Fruit fly (Drosophila melanogaster) whole organism, wandering third instar larva: ENCODE results near the gene HP1c.
A peak's percentile ranks its signal among the peaks of the same experiment; 100 is the strongest.

Experiments
- Abd-B ChIP-seq: fragments of >200 bp; optimal IDR thresholded peaks from 2 replicates; lab custom pipeline; 2017; ENCODE audit warnings: missing biosample characterization, missing genetic modification characterization
- CG32264 ChIP-seq: fragments of 200-800 bp; sonication (Bioruptor generic); optimal IDR thresholded peaks from 2 replicates; lab custom pipeline; 2016; ENCODE audit warnings: missing biosample characterization, missing genetic modification characterization
- CG9705 ChIP-seq: fragments of 200-800 bp; sonication (Bioruptor generic); optimal IDR thresholded peaks from 2 replicates; lab custom pipeline; 2018; ENCODE audit warnings: missing biosample characterization, mild to moderate bottlenecking, missing genetic modification characterization
- CrebA ChIP-seq: fragments of 200-800 bp; sonication (Bioruptor generic); optimal IDR thresholded peaks from 2 replicates; lab custom pipeline; 2016; ENCODE audit warnings: missing biosample characterization, mild to moderate bottlenecking, missing genetic modification characterization, borderline replicate concordance
- Dfd ChIP-seq: fragments of >200 bp; optimal IDR thresholded peaks from 2 replicates; lab custom pipeline; 2017; ENCODE audit warnings: missing biosample characterization, missing genetic modification characterization
- Dif ChIP-seq: fragments of 200-275, 200-300 bp; sonication (Bioruptor generic); optimal IDR thresholded peaks from 2 replicates; lab custom pipeline; 2018; ENCODE audit warnings: missing biosample characterization, missing genetic modification characterization; ENCODE audit not compliant: partially characterized antibody
- GATAd ChIP-seq: sonication (Bioruptor generic); optimal IDR thresholded peaks from 2 replicates; lab custom pipeline; 2016; ENCODE audit warnings: missing biosample characterization, missing genetic modification characterization
- HLH106 ChIP-seq: fragments of 200-800 bp; optimal IDR thresholded peaks from 3 replicates; lab custom pipeline; 2019; ENCODE audit warnings: missing biosample characterization, mild to moderate bottlenecking, missing genetic modification characterization, moderate library complexity
- Hnf4 ChIP-seq: fragments of 200-800 bp; sonication (Bioruptor generic); optimal IDR thresholded peaks from 2 replicates; lab custom pipeline; 2016; ENCODE audit warnings: missing biosample characterization, mild to moderate bottlenecking, missing genetic modification characterization
- Hr78 ChIP-seq: fragments of >200 bp; optimal IDR thresholded peaks from 2 replicates; lab custom pipeline; 2017; ENCODE audit warnings: missing biosample characterization, missing genetic modification characterization
- Hr83 ChIP-seq: fragments of 200-300 bp; sonication (Bioruptor generic); optimal IDR thresholded peaks from 2 replicates; lab custom pipeline; 2016; ENCODE audit warnings: missing biosample characterization, mild to moderate bottlenecking, missing genetic modification characterization, moderate library complexity; ENCODE audit not compliant: poor library complexity, severe bottlenecking
- Mio ChIP-seq: sonication (Bioruptor generic); optimal IDR thresholded peaks from 2 replicates; lab custom pipeline; 2016; ENCODE audit warnings: missing biosample characterization, missing genetic modification characterization
- Myc ChIP-seq: fragments of >200 bp; optimal IDR thresholded peaks from 2 replicates; lab custom pipeline; 2017
- N ChIP-seq: fragments of >200 bp; optimal IDR thresholded peaks from 2 replicates; lab custom pipeline; 2018; ENCODE audit warnings: missing biosample characterization, missing external identifiers, missing genetic modification characterization
- OdsH ChIP-seq: fragments of 200-800 bp; sonication (Bioruptor generic); optimal IDR thresholded peaks from 2 replicates; lab custom pipeline; 2016; ENCODE audit warnings: missing biosample characterization, mild to moderate bottlenecking, missing genetic modification characterization
- Rel ChIP-seq, 2 experiments: fragments of 200-800 bp; sonication (Bioruptor generic) in 1 of 2; optimal IDR thresholded peaks; 2 replicates in 1 of 2; 3 replicates in 1 of 2; lab custom pipeline; 2016 to 2019; ENCODE audit warnings: mild to moderate bottlenecking in 2 of 2, missing biosample characterization in 2 of 2, missing genetic modification characterization in 2 of 2, moderate library complexity in 1 of 2
- Sp1 ChIP-seq: fragments of 200-800 bp; sonication (Bioruptor generic); optimal IDR thresholded peaks from 3 replicates; lab custom pipeline; 2019; ENCODE audit warnings: missing biosample characterization, mild to moderate bottlenecking, missing genetic modification characterization, moderate library complexity
- Vsx2 ChIP-seq: fragments of 200-300, 225-300 bp; sonication (Bioruptor generic); optimal IDR thresholded peaks from 2 replicates; lab custom pipeline; 2018; ENCODE audit warnings: missing biosample characterization, missing genetic modification characterization; ENCODE audit not compliant: partially characterized antibody
- br ChIP-seq: fragments of 200-800 bp; sonication (Bioruptor generic); optimal IDR thresholded peaks from 2 replicates; lab custom pipeline; 2016; ENCODE audit warnings: missing biosample characterization, missing genetic modification characterization
- brk ChIP-seq: fragments of 200-800 bp; sonication (Bioruptor generic); optimal IDR thresholded peaks from 2 replicates; lab custom pipeline; 2016; ENCODE audit warnings: missing biosample characterization, mild to moderate bottlenecking, missing genetic modification characterization
- dl ChIP-seq, 2 experiments: fragments of 175-275, 200-275 bp in 1 of 2; fragments of 200-275 bp in 1 of 2; sonication (Bioruptor generic); optimal IDR thresholded peaks; lab custom pipeline; 2018; ENCODE audit warnings: mild to moderate bottlenecking in 2 of 2, missing biosample characterization in 2 of 2, missing genetic modification characterization in 2 of 2, moderate library complexity in 2 of 2; ENCODE audit not compliant: partially characterized antibody in 2 of 2, insufficient read depth in 1 of 2
- dmrt93B ChIP-seq: fragments of 200-800 bp; sonication (Bioruptor generic); optimal IDR thresholded peaks from 2 replicates; lab custom pipeline; 2018; ENCODE audit warnings: missing biosample characterization, mild to moderate bottlenecking, missing genetic modification characterization
- dsf ChIP-seq: sonication (Bioruptor generic); optimal IDR thresholded peaks from 2 replicates; lab custom pipeline; 2016; ENCODE audit warnings: missing biosample characterization, missing genetic modification characterization, borderline replicate concordance
- ey ChIP-seq: fragments of 200-800 bp; sonication (Bioruptor generic); optimal IDR thresholded peaks from 2 replicates; lab custom pipeline; 2016; ENCODE audit warnings: missing biosample characterization, missing genetic modification characterization
- foxo ChIP-seq, 2 experiments: fragments of 200-800 bp; sonication (Bioruptor generic); optimal IDR thresholded peaks; 2 replicates in 1 of 2; 3 replicates in 1 of 2; lab custom pipeline; 2016 to 2017; ENCODE audit warnings: missing biosample characterization in 2 of 2, missing genetic modification characterization in 2 of 2
- fru ChIP-seq: fragments of 200-800 bp; sonication (Bioruptor generic); optimal IDR thresholded peaks from 3 replicates; lab custom pipeline; 2016; ENCODE audit warnings: missing biosample characterization, mild to moderate bottlenecking, missing genetic modification characterization
- h ChIP-seq: fragments of 200-800 bp; sonication (Bioruptor generic); optimal IDR thresholded peaks from 3 replicates; lab custom pipeline; 2016; ENCODE audit warnings: missing biosample characterization, mild to moderate bottlenecking, missing genetic modification characterization
- jim ChIP-seq: fragments of 175-275, 200-325 bp; sonication (Bioruptor generic); optimal IDR thresholded peaks from 2 replicates; lab custom pipeline; 2016; ENCODE audit warnings: missing biosample characterization, mild to moderate bottlenecking, missing genetic modification characterization
- lola ChIP-seq: fragments of >200 bp; optimal IDR thresholded peaks from 2 replicates; lab custom pipeline; 2017; ENCODE audit warnings: missing biosample characterization, missing genetic modification characterization
- pan ChIP-seq: fragments of >200 bp; optimal IDR thresholded peaks from 2 replicates; lab custom pipeline; 2017
- psq ChIP-seq: fragments of 200-800 bp; sonication (Bioruptor generic); optimal IDR thresholded peaks from 3 replicates; lab custom pipeline; 2017; ENCODE audit warnings: missing biosample characterization, mild to moderate bottlenecking, missing genetic modification characterization, moderate library complexity
- rgr ChIP-seq: fragments of 200-800 bp; sonication (Bioruptor generic); optimal IDR thresholded peaks from 3 replicates; lab custom pipeline; 2016; ENCODE audit warnings: missing biosample characterization, mild to moderate bottlenecking, missing genetic modification characterization
- sage ChIP-seq: fragments of 200-800 bp; sonication (Bioruptor generic); optimal IDR thresholded peaks from 2 replicates; lab custom pipeline; 2016; ENCODE audit warnings: missing biosample characterization, mild to moderate bottlenecking, missing genetic modification characterization
- sv ChIP-seq: fragments of 200-800 bp; sonication (Bioruptor generic); optimal IDR thresholded peaks from 3 replicates; lab custom pipeline; 2016; ENCODE audit warnings: missing biosample characterization, missing genetic modification characterization
- tai ChIP-seq: sonication (Bioruptor generic); optimal IDR thresholded peaks from 2 replicates; lab custom pipeline; 2016; ENCODE audit warnings: missing biosample characterization, missing genetic modification characterization
- usp ChIP-seq: fragments of >200 bp; optimal IDR thresholded peaks from 2 replicates; lab custom pipeline; 2017; ENCODE audit warnings: missing biosample characterization, missing genetic modification characterization
- woc ChIP-seq: sonication (Bioruptor generic); optimal IDR thresholded peaks from 2 replicates; lab custom pipeline; 2016; ENCODE audit warnings: missing biosample characterization, mild to moderate bottlenecking, missing genetic modification characterization

HP1c gene

DNA sequence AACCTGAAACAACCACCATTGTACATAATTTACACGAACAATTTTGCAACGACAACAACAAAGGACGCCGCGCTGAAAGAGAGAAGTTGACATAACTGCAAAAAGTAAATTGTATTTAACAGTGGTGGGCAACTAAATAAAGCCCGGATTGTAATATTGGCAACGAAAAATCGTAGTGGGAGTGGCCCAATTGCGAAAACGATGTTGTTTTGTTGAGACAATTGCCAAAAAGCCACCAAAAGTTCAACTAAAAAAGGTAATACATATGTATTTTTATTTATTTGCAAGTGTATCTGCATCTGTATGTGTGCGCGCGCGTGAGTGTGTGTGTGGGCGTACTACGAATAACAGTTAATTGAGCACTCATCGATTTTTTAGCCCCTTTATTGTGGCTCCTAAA, 5.7 kb downstream of the HP1c start:
- TF ChIP-seq rgr (GFP tag; lab: Kevin White, UChicago) (peak; percentile 11), CrebA (GFP tag; lab: Kevin White, UChicago) (no peak), ey (GFP tag; lab: Kevin White, UChicago) (peak; percentile 5), N (peak; percentile 6), Abd-B (no peak)

DNA sequence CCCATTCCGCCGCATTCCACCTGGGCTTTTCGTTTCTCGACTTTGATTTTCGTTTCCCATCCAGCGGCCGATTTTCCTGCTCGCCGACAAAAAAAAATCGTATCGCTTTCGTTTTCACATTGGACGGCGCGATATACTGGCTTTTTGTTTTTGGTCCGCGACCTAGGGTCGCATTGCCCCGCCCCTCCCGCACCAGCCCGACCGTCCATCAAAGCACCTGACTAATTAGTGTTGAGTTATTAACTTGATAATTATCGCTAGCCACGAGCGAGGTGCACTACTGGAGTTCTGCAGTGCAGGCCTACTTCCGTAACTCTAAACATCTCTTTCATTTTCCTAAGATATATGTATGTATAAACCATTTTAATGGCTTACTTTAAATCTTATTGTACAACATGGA, 6.3 kb downstream of the HP1c start:
- no peak for TF ChIP-seq Dfd

DNA sequence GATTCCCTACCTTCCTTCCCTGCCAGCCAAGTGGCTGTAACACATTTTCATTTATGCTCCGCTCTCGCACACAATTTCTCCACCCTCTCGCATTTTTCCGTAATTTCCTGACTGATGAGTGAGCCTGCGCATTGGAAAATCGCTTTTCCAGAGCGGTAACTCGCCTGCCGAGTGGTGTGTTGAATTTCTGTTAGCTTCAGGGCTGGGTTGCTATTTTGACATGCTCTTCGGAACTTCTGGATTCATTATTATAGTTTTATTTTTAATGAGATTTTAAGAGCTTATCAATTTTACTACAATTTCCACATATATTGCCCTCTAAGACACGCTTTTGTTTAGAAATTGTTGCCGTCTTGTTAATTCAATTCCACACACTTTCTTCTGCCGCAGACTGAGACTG, 7.5 kb downstream of the HP1c start:
- no peak for TF ChIP-seq Vsx2 (GFP tag; lab: Kevin White, UChicago)
- TF ChIP-seq OdsH (GFP tag; lab: Kevin White, UChicago) = no peak
- TF ChIP-seq dl (GFP tag; optimal IDR thresholded peaks at IDR 0.05; lab: Kevin White, UChicago; ENCODE audit: insufficient read depth in 1 of 2, partially characterized antibody in 2 of 2) = no peak
- TF ChIP-seq sage (GFP tag; lab: Kevin White, UChicago) = no peak
- no peak for TF ChIP-seq Dfd
- no peak for TF ChIP-seq ey (GFP tag; lab: Kevin White, UChicago)
- TF ChIP-seq rgr (GFP tag; lab: Kevin White, UChicago) = no peak
- TF ChIP-seq Dif = no peak
- TF ChIP-seq lola (GFP tag; lab: Kevin White, UChicago) = no peak
- no peak for TF ChIP-seq CG9705 (GFP tag; lab: Kevin White, UChicago)
- no peak for TF ChIP-seq tai (GFP tag; lab: Kevin White, UChicago)
- no peak for TF ChIP-seq GATAd (GFP tag; lab: Kevin White, UChicago)

DNA sequence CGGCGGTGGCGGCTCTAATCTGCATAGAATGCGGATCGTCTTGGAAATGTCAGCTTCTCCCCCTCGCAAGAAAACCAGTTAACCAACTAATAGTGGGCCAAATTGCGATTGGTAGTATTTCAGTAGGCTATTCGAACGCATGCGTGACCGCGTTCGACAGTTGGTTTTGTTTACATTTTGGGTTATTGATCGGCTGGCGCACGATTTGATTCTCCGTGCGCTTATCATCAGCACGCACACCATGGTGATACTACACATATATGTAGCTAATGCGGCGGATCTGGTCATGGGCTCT, 8.1 kb downstream of the HP1c start:
- TF ChIP-seq sv (GFP tag; lab: Kevin White, UChicago) (no peak), woc (GFP tag; lab: Kevin White, UChicago) (no peak), br (GFP tag; lab: Kevin White, UChicago) (no peak), Hr83 (peak; percentile 6), Rel (GFP tag; optimal IDR thresholded peaks at IDR 0.05; lab: Kevin White, UChicago) (no peak), Rel (tag; optimal IDR thresholded peaks at IDR 0.05; lab: Kevin White, UChicago) (peak; percentile 33)

DNA sequence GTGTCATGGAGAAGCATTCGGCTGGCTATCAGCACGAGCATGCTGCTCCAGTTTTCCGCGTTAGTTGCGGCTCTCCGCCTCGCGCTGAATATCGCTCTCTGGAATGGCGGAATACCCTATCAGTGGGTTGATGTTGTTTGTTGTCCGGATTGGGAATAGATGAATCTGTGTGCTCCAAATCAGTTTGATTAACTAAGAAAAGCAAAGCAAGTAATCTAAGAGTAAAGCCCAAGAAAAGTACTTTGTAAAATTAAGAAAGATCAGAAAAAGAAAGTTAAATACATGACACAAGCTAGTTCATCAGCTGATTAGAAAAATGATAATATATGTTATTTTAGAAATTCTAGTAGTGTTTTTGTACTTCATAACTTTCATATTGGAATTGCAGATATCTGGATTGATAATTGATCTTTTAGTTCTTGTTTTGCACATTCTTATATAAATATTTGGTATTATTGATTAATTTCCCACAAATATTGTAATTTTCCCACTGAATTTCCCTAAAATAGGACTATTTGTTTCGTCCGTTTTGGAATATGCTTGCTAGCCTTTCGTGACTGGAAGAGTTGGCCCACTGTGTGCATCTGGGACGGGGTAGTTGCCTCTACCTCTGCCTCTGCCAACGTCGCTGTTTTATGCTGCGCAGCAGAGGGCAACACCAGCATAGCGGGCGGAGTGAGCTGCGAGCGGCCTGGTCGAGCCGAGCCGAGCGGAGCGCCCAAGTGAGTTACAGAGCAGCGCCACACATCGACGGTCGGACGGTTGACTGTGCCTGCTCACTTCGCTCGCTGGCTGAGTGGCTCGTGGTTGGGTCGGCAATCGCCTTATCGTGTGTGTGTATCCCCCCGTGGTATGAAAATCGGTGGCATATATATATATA, 8.7 kb downstream of the HP1c start:
- TF ChIP-seq foxo (GFP tag; optimal IDR thresholded peaks at IDR 0.05; lab: Kevin White, UChicago) (peak in 1 of 2 experiments; percentile 33), pan (lab: Kevin White, UChicago) (no peak), jim (GFP tag; lab: Kevin White, UChicago) (no peak), Hnf4 (GFP tag; lab: Kevin White, UChicago) (no peak), Sp1 (no peak), Myc (no peak), dsf (GFP tag; lab: Kevin White, UChicago) (no peak), N (no peak), ey (GFP tag; lab: Kevin White, UChicago) (peak; percentile 5), usp (GFP tag; lab: Kevin White, UChicago) (no peak), sage (GFP tag; lab: Kevin White, UChicago) (no peak), CG9705 (GFP tag; lab: Kevin White, UChicago) (no peak), sv (GFP tag; lab: Kevin White, UChicago) (peak; percentile 22), CrebA (GFP tag; lab: Kevin White, UChicago) (no peak), brk (GFP tag; lab: Kevin White, UChicago) (no peak), Mio (GFP tag; lab: Kevin White, UChicago) (no peak), CG32264 (no peak), br (GFP tag; lab: Kevin White, UChicago) (no peak), dmrt93B (GFP tag; lab: Kevin White, UChicago) (no peak), Hr83 (no peak), rgr (GFP tag; lab: Kevin White, UChicago) (peak; percentile 19), Dfd (no peak), woc (GFP tag; lab: Kevin White, UChicago) (no peak), Vsx2 (GFP tag; lab: Kevin White, UChicago) (no peak), h (GFP tag; lab: Kevin White, UChicago) (peak; percentile 22), Hr78 (GFP tag; lab: Kevin White, UChicago) (no peak), dl (GFP tag; optimal IDR thresholded peaks at IDR 0.05; lab: Kevin White, UChicago; ENCODE audit: insufficient read depth in 1 of 2, partially characterized antibody in 2 of 2) (peak in 1 of 2 experiments; percentile 53), HLH106 (tag; lab: Kevin White, UChicago) (no peak), Rel (GFP tag; optimal IDR thresholded peaks at IDR 0.05; lab: Kevin White, UChicago) (no peak), Rel (tag; optimal IDR thresholded peaks at IDR 0.05; lab: Kevin White, UChicago) (peak; percentile 83), Dif (peak; percentile 62), psq (GFP tag; lab: Kevin White, UChicago) (no peak), tai (GFP tag; lab: Kevin White, UChicago) (no peak), Abd-B (no peak), fru (GFP tag; lab: Kevin White, UChicago) (peak; percentile 6), OdsH (GFP tag; lab: Kevin White, UChicago) (no peak)
